Fruit fly (Drosophila melanogaster): ENCODE results near the gene CG16989.

The CG16989 gene

dm6 chrX:779344-779743 lies 13.6 kb upstream of the CG16989 start (continued):
- TF ChIP-seq CG4282 (GFP tag; optimal IDR thresholded peaks at IDR 0.05) (no peak), bsh (GFP tag; optimal IDR thresholded peaks at IDR 0.05) (peak; percentile 6 to 47), CG17829 (tag; optimal IDR thresholded peaks at IDR 0.05) (no peak), CG8281 (tag; optimal IDR thresholded peaks at IDR 0.05) (no peak), ind (GFP tag; optimal IDR thresholded peaks at IDR 0.05) (no peak), CG9797 (GFP tag; optimal IDR thresholded peaks at IDR 0.05) (no peak), eve (GFP tag; optimal IDR thresholded peaks at IDR 0.05) (no peak), Dip3 (GFP tag; optimal IDR thresholded peaks at IDR 0.05) (no peak), Vsx1 (GFP tag; optimal IDR thresholded peaks at IDR 0.05) (no peak), MBD-R2 (GFP tag; IDR thresholded peaks at IDR 0.05) (no peak), CG12391 (tag; optimal IDR thresholded peaks at IDR 0.05) (peak; percentile 8), unpg (GFP tag; optimal IDR thresholded peaks at IDR 0.05) (peak; percentile 45), Pdp1 (GFP tag; optimal IDR thresholded peaks at IDR 0.05) (no peak), dpn (GFP tag; optimal IDR thresholded peaks at IDR 0.05) (no peak), pros (GFP tag; optimal IDR thresholded peaks at IDR 0.05) (no peak), grn (GFP tag; optimal IDR thresholded peaks at IDR 0.05) (no peak), fd102C (GFP tag; optimal IDR thresholded peaks at IDR 0.05) (no peak), CG34376 (GFP tag; optimal IDR thresholded peaks at IDR 0.05) (no peak), CG9932 (GFP tag; IDR thresholded peaks at IDR 0.05) (no peak), Gug (GFP tag; IDR thresholded peaks at IDR 0.05) (no peak), CG5180 (GFP tag; optimal IDR thresholded peaks at IDR 0.05) (no peak), CG9437 (GFP tag; optimal IDR thresholded peaks at IDR 0.05) (no peak), CG17328 (GFP tag; IDR thresholded peaks at IDR 0.05) (0 out of 2 replicates have a peak, but pooled peaks have one; percentile 11), CG3281 (GFP tag; optimal IDR thresholded peaks at IDR 0.05) (no peak), dmrt11E (tag; optimal IDR thresholded peaks at IDR 0.05) (peak; percentile 29), CG6813 (GFP tag; optimal IDR thresholded peaks at IDR 0.05) (peak; percentile 5), nerfin-2 (GFP tag; IDR thresholded peaks at IDR 0.05; ENCODE audit: partially characterized antibody) (no peak), Sox102F (GFP tag; optimal IDR thresholded peaks at IDR 0.05) (peak; percentile 30), lilli (GFP tag; optimal IDR thresholded peaks at IDR 0.05) (peak; percentile 21), hbn (GFP tag; IDR thresholded peaks at IDR 0.05; ENCODE audit: partially characterized antibody) (no peak), CG15696 (tag; optimal IDR thresholded peaks at IDR 0.05) (peak; percentile 2), Fer1 (GFP tag; optimal IDR thresholded peaks at IDR 0.05) (peak; percentile 22), D19A (tag; optimal IDR thresholded peaks at IDR 0.05) (no peak), CG10979 (tag; optimal IDR thresholded peaks at IDR 0.05) (peak; percentile 35), CG18262 (tag; optimal IDR thresholded peaks at IDR 0.05) (peak; percentile 44), CG13424 (tag; optimal IDR thresholded peaks at IDR 0.05) (peak; percentile 37), sens-2 (GFP tag; IDR thresholded peaks at IDR 0.05) (no peak), CG11560 (tag; IDR thresholded peaks at IDR 0.05) (no peak), CG31441 (GFP tag; IDR thresholded peaks at IDR 0.05) (no peak), hkb (optimal IDR thresholded peaks at IDR 0.05) (no peak), hkb (GFP tag; IDR thresholded peaks at IDR 0.05) (0 out of 2 replicates have a peak, but pooled peaks have one; percentile 40), Xbp1 (GFP tag; optimal IDR thresholded peaks at IDR 0.05) (no peak), mirr (GFP tag; optimal IDR thresholded peaks at IDR 0.05) (no peak), Hand (GFP tag; optimal IDR thresholded peaks at IDR 0.05) (no peak), Mad (GFP tag; optimal IDR thresholded peaks at IDR 0.05) (no peak), lmd (GFP tag; IDR thresholded peaks at IDR 0.05) (peak; percentile 25; the same call in 1 of the 2 replicates), hb (GFP tag; IDR thresholded peaks at IDR 0.05; ENCODE audit: partially characterized antibody) (no peak), CG13894 (tag; optimal IDR thresholded peaks at IDR 0.05) (no peak), HLH4C (GFP tag; IDR thresholded peaks at IDR 0.05; ENCODE audit: partially characterized antibody) (no peak), Hr3 (GFP tag; optimal IDR thresholded peaks at IDR 0.05) (peak; percentile 6)
